Fruit fly (Drosophila melanogaster) whole organism, pupa: Measurements from ENCODE around the gene CG10970.

Source experiments
- CG10348 ChIP-seq: fragments of 200-800 bp; sonication (Bioruptor generic); IDR thresholded peaks from 2 replicates; pipeline ENCODE4 v1.3.6; 2022; ENCODE audit warnings: missing biosample characterization, missing genetic modification characterization
- CG12605 ChIP-seq: fragments of 200-800 bp; sonication (Bioruptor generic); IDR thresholded peaks from 2 replicates; pipeline ENCODE4 v1.3.6; 2022; ENCODE audit warnings: missing biosample characterization, missing genetic modification characterization
- CG13204 ChIP-seq: fragments of 200-800 bp; sonication (Bioruptor generic); optimal IDR thresholded peaks from 2 replicates; lab custom pipeline; 2018; ENCODE audit warnings: missing biosample characterization, mild to moderate bottlenecking, missing genetic modification characterization, moderate library complexity
- CG14655 ChIP-seq: fragments of 200-800 bp; sonication (Bioruptor generic); optimal IDR thresholded peaks from 3 replicates; lab custom pipeline; 2017; ENCODE audit warnings: mild to moderate bottlenecking, missing biosample characterization, missing genetic modification reagents, missing genetic modification characterization
- CG15710 ChIP-seq: fragments of 200-800 bp; sonication (Bioruptor generic); optimal IDR thresholded peaks from 2 replicates; lab custom pipeline; 2018; ENCODE audit warnings: missing biosample characterization, mild to moderate bottlenecking, missing genetic modification characterization, moderate library complexity
- CG17806 ChIP-seq: fragments of 200-800 bp; sonication (Bioruptor generic); optimal IDR thresholded peaks from 2 replicates; lab custom pipeline; 2018; ENCODE audit warnings: missing biosample characterization, mild to moderate bottlenecking, missing genetic modification characterization, moderate library complexity
- CG32121 ChIP-seq: fragments of 200-800 bp; sonication (Bioruptor generic); IDR thresholded peaks from 2 replicates; pipeline ENCODE4 v1.3.6; 2022; ENCODE audit warnings: missing biosample characterization, missing genetic modification characterization
- CG34367 ChIP-seq: fragments of 200-800 bp; sonication (Bioruptor generic); optimal IDR thresholded peaks from 2 replicates; lab custom pipeline; 2018; ENCODE audit warnings: missing biosample characterization, mild to moderate bottlenecking, missing genetic modification characterization
- CG4496 ChIP-seq: fragments of 200-800 bp; sonication (Bioruptor generic); IDR thresholded peaks from 3 replicates; pipeline ENCODE4 v1.3.6; 2022; ENCODE audit warnings: missing biosample characterization, missing genetic modification characterization
- CG8159 ChIP-seq: fragments of 200-800 bp; sonication (Bioruptor generic); optimal IDR thresholded peaks from 3 replicates; lab custom pipeline; 2018; ENCODE audit warnings: missing biosample characterization, mild to moderate bottlenecking, missing genetic modification characterization, moderate library complexity
- CG8301 ChIP-seq: fragments of 200-800 bp; sonication (Bioruptor generic); optimal IDR thresholded peaks from 2 replicates; lab custom pipeline; 2018; ENCODE audit warnings: missing biosample characterization, mild to moderate bottlenecking, missing genetic modification characterization
- CG9948 ChIP-seq: fragments of 200-800 bp; sonication (Bioruptor generic); optimal IDR thresholded peaks from 2 replicates; lab custom pipeline; 2018; ENCODE audit warnings: missing biosample characterization, mild to moderate bottlenecking, missing genetic modification characterization, moderate library complexity
- D1 ChIP-seq: fragments of 200-800 bp; sonication (Bioruptor generic); optimal IDR thresholded peaks from 2 replicates; lab custom pipeline; 2018; ENCODE audit warnings: missing biosample characterization, mild to moderate bottlenecking, missing genetic modification characterization, moderate library complexity
- EcR ChIP-seq: fragments of 200-800 bp; sonication (Bioruptor generic); optimal IDR thresholded peaks from 3 replicates; lab custom pipeline; 2019; ENCODE audit warnings: missing biosample characterization, missing genetic modification characterization, mild to moderate bottlenecking, moderate library complexity, missing genetic modification reagents
- Ets98B ChIP-seq: fragments of 200-800 bp; sonication (Bioruptor generic); IDR thresholded peaks from 2 replicates; pipeline ENCODE4 v1.3.6; 2022; ENCODE audit warnings: missing biosample characterization, missing genetic modification characterization
- Pif1A ChIP-seq: fragments of 200-800 bp; sonication (Bioruptor generic); optimal IDR thresholded peaks from 3 replicates; lab custom pipeline; 2016; ENCODE audit warnings: missing biosample characterization, missing genetic modification characterization
- Pif1B ChIP-seq: fragments of 200-800 bp; sonication (Bioruptor generic); optimal IDR thresholded peaks from 3 replicates; lab custom pipeline; 2016; ENCODE audit warnings: missing biosample characterization, missing genetic modification characterization
- Snoo ChIP-seq: fragments of 200-800 bp; sonication (Bioruptor generic); optimal IDR thresholded peaks from 3 replicates; lab custom pipeline; 2017; ENCODE audit warnings: missing biosample characterization, mild to moderate bottlenecking, missing genetic modification characterization, inconsistent platforms
- fd96Ca ChIP-seq: fragments of 200-800 bp; sonication (Bioruptor generic); IDR thresholded peaks from 3 replicates; pipeline ENCODE4 v1.3.6; 2022; ENCODE audit warnings: missing biosample characterization, missing genetic modification characterization
- gl ChIP-seq: fragments of 200-800 bp; sonication (Bioruptor generic); optimal IDR thresholded peaks from 2 replicates; lab custom pipeline; 2018; ENCODE audit warnings: missing biosample characterization, mild to moderate bottlenecking, missing genetic modification characterization
- rn ChIP-seq: fragments of 200-800 bp; sonication (Bioruptor generic); IDR thresholded peaks from 2 replicates; pipeline ENCODE4 v1.3.6; 2022; ENCODE audit warnings: missing biosample characterization, missing genetic modification characterization

Gene CG10970

dm6 chrX:9080962-9081361 is 9.8 kb upstream of the CG10970 start, which contains the start of the genes CG7246 and HP1b:
TSS of gene CG7246 (minus strand) at chrX:9081057.
TSS of gene HP1b (plus strand) at chrX:9081063.
- TF ChIP-seq CG17806 (peak; percentile 67), EcR (GFP tag; lab: Kevin White, UChicago) (no peak), fd96Ca (GFP tag; lab: Robert Waterston, UW) (peak; percentile 76), D1 (tag; lab: Kevin White, UChicago) (no peak), Pif1B (GFP tag; lab: Kevin White, UChicago) (peak; percentile 59), CG10348 (GFP tag; lab: Robert Waterston, UW) (no peak), CG8159 (tag; lab: Kevin White, UChicago) (peak; percentile 52), CG32121 (GFP tag; lab: Robert Waterston, UW) (peak; percentile 55; the same call in 1 of the 2 replicates), rn (GFP tag; lab: Robert Waterston, UW) (peak; percentile 38; the same call in 1 of the 2 replicates), CG34367 (tag; lab: Kevin White, UChicago) (peak; percentile 18), CG8301 (peak; percentile 26), Ets98B (GFP tag; lab: Robert Waterston, UW) (peak; percentile 81), CG4496 (GFP tag; lab: Robert Waterston, UW) (peak; percentile 79), Pif1A (GFP tag; lab: Kevin White, UChicago) (peak; percentile 65), Snoo (peak; percentile 45), gl (tag; lab: Kevin White, UChicago) (no peak), CG12605 (0 out of 2 replicates have a peak, but pooled peaks have one; percentile 15), CG14655 (GFP tag; lab: Kevin White, UChicago) (no peak), CG15710 (peak; percentile 62), CG13204 (GFP tag; lab: Kevin White, UChicago) (no peak), CG9948 (peak; percentile 37)

dm6 chrX:9078263-9078662 is 7.1 kb upstream of the CG10970 start, which contains the start of gene CG44325:
TSS of gene CG44325 (minus strand) at chrX:9078499.
- TF ChIP-seq Snoo, result peak; percentile 40
- TF ChIP-seq CG4496 (GFP tag; lab: Robert Waterston, UW), result peak; percentile 62; the same call in 1 of the 3 replicates
- TF ChIP-seq CG14655 (GFP tag; lab: Kevin White, UChicago), result no peak
- peak; percentile 64 for TF ChIP-seq Ets98B (GFP tag; lab: Robert Waterston, UW)
- TF ChIP-seq Pif1B (GFP tag; lab: Kevin White, UChicago), result peak; percentile 66
- no peak for TF ChIP-seq CG17806
- peak; percentile 17; the same call in 1 of the 3 replicates for TF ChIP-seq fd96Ca (GFP tag; lab: Robert Waterston, UW)
- no peak for TF ChIP-seq CG10348 (GFP tag; lab: Robert Waterston, UW)
- TF ChIP-seq CG32121 (GFP tag; lab: Robert Waterston, UW), result peak; percentile 40; the same call in 1 of the 2 replicates
- TF ChIP-seq Pif1A (GFP tag; lab: Kevin White, UChicago), result peak; percentile 64
- TF ChIP-seq CG9948, result no peak
- TF ChIP-seq CG8301, result peak; percentile 23
- TF ChIP-seq CG12605, result peak; percentile 60; the same call in 1 of the 2 replicates
- TF ChIP-seq CG8159 (tag; lab: Kevin White, UChicago), result no peak
- TF ChIP-seq gl (tag; lab: Kevin White, UChicago), result peak; percentile 46
- no peak for TF ChIP-seq CG13204 (GFP tag; lab: Kevin White, UChicago)
- peak; percentile 92 for TF ChIP-seq EcR (GFP tag; lab: Kevin White, UChicago)
- TF ChIP-seq CG15710, result no peak
- no peak for TF ChIP-seq rn (GFP tag; lab: Robert Waterston, UW)
- no peak for TF ChIP-seq CG34367 (tag; lab: Kevin White, UChicago)
- no peak for TF ChIP-seq D1 (tag; lab: Kevin White, UChicago)

- TF ChIP-seq CG34367 (tag; lab: Kevin White, UChicago) (peak; percentile 43), rn (GFP tag; lab: Robert Waterston, UW) (no peak), CG13204 (GFP tag; lab: Kevin White, UChicago) (peak; percentile 64), Pif1B (GFP tag; lab: Kevin White, UChicago) (no peak), D1 (tag; lab: Kevin White, UChicago) (no peak), CG14655 (GFP tag; lab: Kevin White, UChicago) (no peak), Pif1A (GFP tag; lab: Kevin White, UChicago) (peak; percentile 29), fd96Ca (GFP tag; lab: Robert Waterston, UW) (no peak), CG8159 (tag; lab: Kevin White, UChicago) (no peak), CG32121 (GFP tag; lab: Robert Waterston, UW) (no peak), gl (tag; lab: Kevin White, UChicago) (peak; percentile 48), CG17806 (no peak), EcR (GFP tag; lab: Kevin White, UChicago) (no peak), CG12605 (peak; percentile 40; the same call in 1 of the 2 replicates), CG4496 (GFP tag; lab: Robert Waterston, UW) (peak; percentile 8; the same call in 1 of the 3 replicates), CG15710 (peak; percentile 32)
Observed at dm6 chrX:9077558-9077957, 6.3 kb upstream of the CG10970 start.

- TF ChIP-seq Pif1B (GFP tag; lab: Kevin White, UChicago) (peak; percentile 30), CG8301 (peak; percentile 44), CG17806 (peak; percentile 2), fd96Ca (GFP tag; lab: Robert Waterston, UW) (0 out of 3 replicates have a peak, but pooled peaks have one; percentile 36), CG4496 (GFP tag; lab: Robert Waterston, UW) (peak; percentile 35; the same call in 1 of the 3 replicates), EcR (GFP tag; lab: Kevin White, UChicago) (no peak), CG9948 (peak; percentile 1), CG12605 (no peak), Ets98B (GFP tag; lab: Robert Waterston, UW) (no peak), gl (tag; lab: Kevin White, UChicago) (no peak), CG14655 (GFP tag; lab: Kevin White, UChicago) (peak; percentile 56), D1 (tag; lab: Kevin White, UChicago) (no peak), Snoo (peak; percentile 67), CG10348 (GFP tag; lab: Robert Waterston, UW) (no peak), CG15710 (peak; percentile 44), CG34367 (tag; lab: Kevin White, UChicago) (no peak), CG32121 (GFP tag; lab: Robert Waterston, UW) (peak; percentile 59), rn (GFP tag; lab: Robert Waterston, UW) (no peak), Pif1A (GFP tag; lab: Kevin White, UChicago) (peak; percentile 74), CG8159 (tag; lab: Kevin White, UChicago) (peak; percentile 64), CG13204 (GFP tag; lab: Kevin White, UChicago) (no peak)
Observed at dm6 chrX:9075641-9076324, 4.6 kb upstream of the CG10970 start.
